Worm (Caenorhabditis elegans) whole organism, L1 larva: ENCODE data around the gene cyn-8.

Source experiments
- C04F5.9 ChIP-seq: sonication (generic microtip); optimal IDR thresholded peaks from 2 replicates; lab custom pipeline; 2016; ENCODE audit warnings: missing genetic modification characterization, missing compliant biosample characterization
- C34B4.2 ChIP-seq: sonication (generic microtip); optimal IDR thresholded peaks from 2 replicates; lab custom pipeline; 2017; ENCODE audit warnings: mild to moderate bottlenecking, missing genetic modification characterization, missing compliant biosample characterization
- aha-1 ChIP-seq: fragments of 150-350 bp; optimal IDR thresholded peaks from 2 replicates; lab custom pipeline; 2014; ENCODE audit warnings: missing biosample characterization, missing genetic modification characterization
- aly-2 ChIP-seq: fragments of 150-350 bp; optimal IDR thresholded peaks from 2 replicates; lab custom pipeline; 2014; ENCODE audit warnings: missing biosample characterization, missing genetic modification characterization
- ama-1 ChIP-seq: fragments of 150-350 bp; optimal IDR thresholded peaks from 2 replicates; lab custom pipeline; 2014
- blmp-1 ChIP-seq: fragments of 150-350 bp; optimal IDR thresholded peaks from 2 replicates; lab custom pipeline; 2014; ENCODE audit warnings: missing biosample characterization, missing genetic modification characterization
- ceh-88 ChIP-seq: fragments of 200-800 bp; sonication (Bioruptor generic); IDR thresholded peaks from 2 replicates; pipeline ENCODE4 v1.3.6; 2022; ENCODE audit warnings: missing genetic modification characterization, missing compliant biosample characterization
- dsc-1 ChIP-seq: sonication (generic microtip); optimal IDR thresholded peaks from 2 replicates; lab custom pipeline; 2016; ENCODE audit warnings: mild to moderate bottlenecking, missing genetic modification characterization, missing compliant biosample characterization
- efl-1 ChIP-seq, 4 experiments: fragments of 150-350 bp; optimal IDR thresholded peaks in 3 of 4; peaks in 1 of 4; 1 replicate in 1 of 4; 2 replicates in 3 of 4; lab custom pipeline; 2014; ENCODE audit warnings: missing biosample characterization in 2 of 4, missing genetic modification characterization in 2 of 4, missing genetic modification reagents in 2 of 4
- efl-3 ChIP-seq: fragments of 200-800 bp; sonication (Bioruptor generic); optimal IDR thresholded peaks from 2 replicates; lab custom pipeline; 2018; ENCODE audit warnings: mild to moderate bottlenecking, missing genetic modification characterization, missing compliant biosample characterization
- egl-13 ChIP-seq: sonication (generic microtip); optimal IDR thresholded peaks from 2 replicates; lab custom pipeline; 2016; ENCODE audit warnings: missing genotype, missing genetic modification reagents, missing genetic modification characterization, missing compliant biosample characterization
- ets-5 ChIP-seq: fragments of 200-800 bp; sonication (Bioruptor generic); IDR thresholded peaks from 2 replicates; pipeline ENCODE4 v1.3.6; 2022; ENCODE audit warnings: missing genetic modification characterization, missing compliant biosample characterization
- grh-1 ChIP-seq: fragments of 200-800 bp; sonication (Bioruptor generic); IDR thresholded peaks from 2 replicates; pipeline ENCODE4 v1.3.6; 2022; ENCODE audit warnings: missing genetic modification reagents, missing genetic modification characterization, missing compliant biosample characterization
- isw-1 ChIP-seq: fragments of 200-800 bp; sonication (Bioruptor generic); IDR thresholded peaks from 2 replicates; pipeline ENCODE4 v1.3.6; 2022; ENCODE audit warnings: missing genetic modification characterization, missing compliant biosample characterization
- jun-1 ChIP-seq: fragments of 150-350 bp; optimal IDR thresholded peaks from 2 replicates; lab custom pipeline; 2014; ENCODE audit warnings: missing biosample characterization, missing genetic modification reagents, missing genetic modification characterization
- lin-14 ChIP-seq: fragments of 200-800 bp; sonication (Bioruptor generic); optimal IDR thresholded peaks from 2 replicates; lab custom pipeline; 2018; ENCODE audit warnings: mild to moderate bottlenecking, missing genetic modification characterization, moderate library complexity, missing compliant biosample characterization
- lin-35 ChIP-seq, 2 experiments: fragments of 150-350 bp; optimal IDR thresholded peaks; 2 replicates each; lab custom pipeline; 2014; ENCODE audit warnings: missing biosample characterization in 2 of 2, missing genetic modification characterization in 2 of 2, missing genetic modification reagents in 2 of 2
- mab-9 ChIP-seq: fragments of 200-800 bp; sonication (Bioruptor generic); IDR thresholded peaks from 2 replicates; pipeline ENCODE4 v1.3.6; 2022; ENCODE audit warnings: missing genetic modification reagents, missing genetic modification characterization, missing compliant biosample characterization
- nhr-11 ChIP-seq: fragments of 150-350 bp; optimal IDR thresholded peaks from 2 replicates; lab custom pipeline; 2014; ENCODE audit warnings: missing biosample characterization, missing genetic modification characterization
- nhr-20 ChIP-seq: sonication (generic microtip); optimal IDR thresholded peaks from 2 replicates; lab custom pipeline; 2016; ENCODE audit warnings: mild to moderate bottlenecking, missing genetic modification characterization, missing compliant biosample characterization
- nhr-77 ChIP-seq: fragments of 150-350 bp; optimal IDR thresholded peaks from 2 replicates; lab custom pipeline; 2014; ENCODE audit warnings: missing biosample characterization, missing genetic modification characterization
- nhr-85 ChIP-seq: sonication (generic microtip); peaks from one replicate; lab custom pipeline; 2016; ENCODE audit warnings: missing genetic modification characterization, inconsistent platforms, missing compliant biosample characterization
- nhr-90 ChIP-seq: sonication (generic microtip); optimal IDR thresholded peaks from 2 replicates; lab custom pipeline; 2016; ENCODE audit warnings: mild to moderate bottlenecking, missing genetic modification characterization, missing compliant biosample characterization; ENCODE audit not compliant: poor library complexity
- pag-3 ChIP-seq: sonication (generic microtip); optimal IDR thresholded peaks from 2 replicates; lab custom pipeline; 2017; ENCODE audit warnings: missing genetic modification characterization, mild to moderate bottlenecking, missing compliant biosample characterization, antibody characterized with exemption, borderline replicate concordance; ENCODE audit not compliant: insufficient read depth
- pax-3 ChIP-seq: fragments of 200-800 bp; sonication (Bioruptor generic); optimal IDR thresholded peaks from 2 replicates; lab custom pipeline; 2018; ENCODE audit warnings: mild to moderate bottlenecking, missing genetic modification characterization, moderate library complexity, missing compliant biosample characterization
- snu-23 ChIP-seq: sonication (generic microtip); optimal IDR thresholded peaks from 2 replicates; lab custom pipeline; 2016; ENCODE audit warnings: missing genetic modification characterization, missing compliant biosample characterization
- unc-30 ChIP-seq: sonication (generic microtip); optimal IDR thresholded peaks from 2 replicates; lab custom pipeline; 2017; ENCODE audit warnings: missing biosample characterization, missing genetic modification characterization
- unc-98 ChIP-seq: fragments of 200-800 bp; sonication (Bioruptor generic); IDR thresholded peaks from 2 replicates; pipeline ENCODE4 v1.3.6; 2022; ENCODE audit warnings: missing genetic modification characterization, missing compliant biosample characterization

Gene cyn-8

ce11 chrX:8877162-8877561, 33.9 kb upstream of the cyn-8 start:
- TF ChIP-seq nhr-20 (tag; lab: Kevin White, UChicago) (peak; percentile 26), snu-23 (GFP tag; lab: Kevin White, UChicago) (peak; percentile 23), aly-2 (tag; lab: Kevin White, UChicago) (no peak), lin-35 (GFP tag; optimal IDR thresholded peaks at IDR 0.05; lab: Kevin White, UChicago) (peak in 1 of 2 experiments; percentile 17), nhr-11 (tag; lab: Kevin White, UChicago) (no peak), C34B4.2 (tag; lab: Kevin White, UChicago) (no peak), aha-1 (no peak), efl-1 (optimal IDR thresholded peaks at IDR 0.05; lab: Kevin White, UChicago) (no peak), efl-1 (GFP tag; optimal IDR thresholded peaks at IDR 0.05 in 1 of 2; lab: Kevin White, UChicago) (peak in 1 of 2 experiments; percentile 86), ama-1 (lab: Kevin White, UChicago) (no peak), egl-13 (tag; lab: Kevin White, UChicago) (no peak)

- peak; percentile 72 for TF ChIP-seq nhr-85 (tag; lab: Kevin White, UChicago)
- TF ChIP-seq efl-1 (optimal IDR thresholded peaks at IDR 0.05; lab: Kevin White, UChicago): no peak
- TF ChIP-seq efl-1 (GFP tag; optimal IDR thresholded peaks at IDR 0.05 in 1 of 2; lab: Kevin White, UChicago): no peak
- TF ChIP-seq, all 84 proteins: peak for 1
Observed at ce11 chrX:8878709-8879108, 32.4 kb upstream of the cyn-8 start.

- TF ChIP-seq efl-1 (optimal IDR thresholded peaks at IDR 0.05; lab: Kevin White, UChicago): no peak
- no peak for TF ChIP-seq efl-1 (GFP tag; optimal IDR thresholded peaks at IDR 0.05 in 1 of 2; lab: Kevin White, UChicago)
- TF ChIP-seq dsc-1 (tag; lab: Kevin White, UChicago): no peak
- TF ChIP-seq grh-1 (GFP tag; lab: Robert Waterston, UW): no peak
- no peak for TF ChIP-seq jun-1
- TF ChIP-seq pag-3 (tag; lab: Kevin White, UChicago): no peak
- TF ChIP-seq mab-9 (GFP tag; lab: Robert Waterston, UW): no peak
Observed at ce11 chrX:8879349-8879748, 31.7 kb upstream of the cyn-8 start, which contains the start of gene C06E2.2. TSS of gene C06E2.2 (plus strand) at chrX:8879649.

ce11 chrX:8882162-8882561, 28.9 kb upstream of the cyn-8 start:
- peak; percentile 10 for TF ChIP-seq lin-14 (GFP tag; lab: Kevin White, UChicago)
- TF ChIP-seq blmp-1 (tag; lab: Kevin White, UChicago): peak; percentile 76
- TF ChIP-seq efl-3 (GFP tag; lab: Kevin White, UChicago): no peak
- peak; percentile 88 for TF ChIP-seq nhr-85 (tag; lab: Kevin White, UChicago)
- no peak for TF ChIP-seq nhr-90 (tag; lab: Kevin White, UChicago)
- TF ChIP-seq, all 84 proteins: peak for 3

ce11 chrX:8888835-8889234, 22.3 kb upstream of the cyn-8 start:
- no peak for TF ChIP-seq egl-13 (tag; lab: Kevin White, UChicago)
- no peak for TF ChIP-seq ets-5 (GFP tag; lab: Robert Waterston, UW)
- no peak for TF ChIP-seq isw-1 (GFP tag; lab: Robert Waterston, UW)
- peak; percentile 55 for TF ChIP-seq dsc-1 (tag; lab: Kevin White, UChicago)
- peak; percentile 26 for TF ChIP-seq lin-14 (GFP tag; lab: Kevin White, UChicago)
- TF ChIP-seq nhr-85 (tag; lab: Kevin White, UChicago): no peak

ce11 chrX:8890251-8890755, 20.8 kb upstream of the cyn-8 start:
- TF ChIP-seq pax-3 (tag; lab: Kevin White, UChicago) (no peak), nhr-77 (tag; lab: Kevin White, UChicago) (no peak), ets-5 (GFP tag; lab: Robert Waterston, UW) (no peak), efl-1 (optimal IDR thresholded peaks at IDR 0.05; lab: Kevin White, UChicago) (no peak), efl-1 (GFP tag; optimal IDR thresholded peaks at IDR 0.05 in 1 of 2; lab: Kevin White, UChicago) (peak in 1 of 2 experiments; percentile 70), aha-1 (no peak), nhr-20 (tag; lab: Kevin White, UChicago) (no peak), C04F5.9 (tag; lab: Kevin White, UChicago) (no peak), unc-98 (GFP tag; lab: Robert Waterston, UW) (no peak), unc-30 (no peak), ceh-88 (GFP tag; lab: Robert Waterston, UW) (no peak), blmp-1 (tag; lab: Kevin White, UChicago) (peak; percentile 85)
